Fruit fly (Drosophila melanogaster) whole organism, embryonic: Measurements from ENCODE around the gene CG31548.

Experiments
- CG10147 ChIP-seq: fragments of 200-800 bp; sonication (Bioruptor generic); optimal IDR thresholded peaks from 2 replicates; lab custom pipeline; 2019; ENCODE audit warnings: missing biosample characterization, mild to moderate bottlenecking, missing genetic modification characterization, moderate library complexity
- CG10321 ChIP-seq: fragments of 200-800 bp; sonication (Bioruptor generic); IDR thresholded peaks from 2 replicates; pipeline ENCODE4 v1.3.6; 2022; ENCODE audit warnings: missing biosample characterization, missing genetic modification characterization
- CG13296 ChIP-seq: fragments of 200-800 bp; sonication (Bioruptor generic); optimal IDR thresholded peaks from 3 replicates; lab custom pipeline; 2018; ENCODE audit warnings: missing biosample characterization, mild to moderate bottlenecking, missing genetic modification characterization
- CG14860 ChIP-seq: fragments of 200-800 bp; sonication (Bioruptor generic); IDR thresholded peaks from 3 replicates; pipeline ENCODE4 v1.3.6; 2022; ENCODE audit warnings: missing biosample characterization, missing genetic modification characterization; ENCODE audit not compliant: partially characterized antibody
- CG1529 ChIP-seq: fragments of 200-800 bp; sonication (Bioruptor generic); optimal IDR thresholded peaks from 3 replicates; lab custom pipeline; 2018; ENCODE audit warnings: missing biosample characterization, missing genetic modification characterization
- CG15601 ChIP-seq: fragments of 200-800 bp; sonication (Bioruptor generic); optimal IDR thresholded peaks from 3 replicates; lab custom pipeline; 2019; ENCODE audit warnings: missing biosample characterization, mild to moderate bottlenecking, missing genetic modification characterization, moderate library complexity
- CG15696 ChIP-seq: fragments of 200-800 bp; sonication (Bioruptor generic); optimal IDR thresholded peaks from 2 replicates; lab custom pipeline; 2019; ENCODE audit warnings: missing biosample characterization, mild to moderate bottlenecking, missing genetic modification characterization, moderate library complexity
- CG17186 ChIP-seq: fragments of 200-800 bp; sonication (Bioruptor generic); optimal IDR thresholded peaks from 3 replicates; lab custom pipeline; 2017; ENCODE audit warnings: missing biosample characterization, missing genetic modification reagents, missing genetic modification characterization
- CG18619 ChIP-seq: fragments of 200-800 bp; sonication (Bioruptor generic); optimal IDR thresholded peaks from 3 replicates; lab custom pipeline; 2017; ENCODE audit warnings: missing biosample characterization, mild to moderate bottlenecking, missing genetic modification characterization
- CG2116 ChIP-seq: fragments of 200-800 bp; sonication (Bioruptor generic); optimal IDR thresholded peaks from 3 replicates; lab custom pipeline; 2018; ENCODE audit warnings: missing biosample characterization, mild to moderate bottlenecking, missing genetic modification characterization
- CG2202 ChIP-seq: fragments of 200-800 bp; sonication (Bioruptor generic); optimal IDR thresholded peaks from 2 replicates; lab custom pipeline; 2018; ENCODE audit warnings: missing biosample characterization, mild to moderate bottlenecking, missing genetic modification characterization
- CG30020 ChIP-seq: fragments of 200-800 bp; optimal IDR thresholded peaks from 2 replicates; lab custom pipeline; 2019; ENCODE audit warnings: missing biosample characterization, mild to moderate bottlenecking, missing genetic modification characterization, moderate library complexity
- CG31365 ChIP-seq: fragments of 200-800 bp; sonication (Bioruptor generic); optimal IDR thresholded peaks from 2 replicates; lab custom pipeline; 2018; ENCODE audit warnings: missing biosample characterization, mild to moderate bottlenecking, missing genetic modification characterization
- CG3163 ChIP-seq: fragments of 200-800 bp; sonication (Bioruptor generic); optimal IDR thresholded peaks from 3 replicates; lab custom pipeline; 2016; ENCODE audit warnings: missing biosample characterization, missing genetic modification characterization
- CG33213 ChIP-seq: fragments of 200-800 bp; sonication (Bioruptor generic); optimal IDR thresholded peaks from 3 replicates; lab custom pipeline; 2016; ENCODE audit warnings: missing biosample characterization, missing genetic modification characterization
- CG4854 ChIP-seq: fragments of 200-800 bp; sonication (Bioruptor generic); optimal IDR thresholded peaks from 2 replicates; lab custom pipeline; 2016; ENCODE audit warnings: missing biosample characterization, missing genetic modification characterization, inconsistent platforms
- CG7839 ChIP-seq: fragments of 200-800 bp; sonication (Bioruptor generic); optimal IDR thresholded peaks from 3 replicates; lab custom pipeline; 2018; ENCODE audit warnings: missing biosample characterization, mild to moderate bottlenecking, missing genetic modification characterization, moderate library complexity
- CG7987 ChIP-seq: fragments of 200-800 bp; sonication (Bioruptor generic); optimal IDR thresholded peaks from 2 replicates; lab custom pipeline; 2018; ENCODE audit warnings: missing biosample characterization, mild to moderate bottlenecking, missing genetic modification characterization, moderate library complexity
- CoRest ChIP-seq: fragments of 200-800 bp; sonication (Bioruptor generic); optimal IDR thresholded peaks from 3 replicates; lab custom pipeline; 2018; ENCODE audit warnings: missing biosample characterization, mild to moderate bottlenecking, missing genetic modification characterization, moderate library complexity
- Dad ChIP-seq: fragments of 200-800 bp; sonication (Bioruptor generic); optimal IDR thresholded peaks from 3 replicates; lab custom pipeline; 2016; ENCODE audit warnings: missing biosample characterization, missing genetic modification characterization
- Dip3 ChIP-seq: fragments of 200-800 bp; sonication (Bioruptor generic); optimal IDR thresholded peaks from 3 replicates; lab custom pipeline; 2016; ENCODE audit warnings: missing biosample characterization, missing genetic modification characterization
- Dref ChIP-seq: fragments of 200-800 bp; sonication (Bioruptor generic); IDR thresholded peaks from 2 replicates; pipeline ENCODE4 v1.3.6; 2022; ENCODE audit warnings: missing biosample characterization, missing genetic modification characterization
- Drgx ChIP-seq: fragments of 200-800 bp; sonication (Bioruptor generic); IDR thresholded peaks from 2 replicates; pipeline ENCODE4 v1.3.6; 2022; ENCODE audit warnings: missing biosample characterization, missing genetic modification characterization
- HLH3B ChIP-seq: fragments of 200-800 bp; sonication (Bioruptor generic); IDR thresholded peaks from 2 replicates; pipeline ENCODE4 v1.3.6; 2022; ENCODE audit warnings: missing biosample characterization, missing genetic modification characterization
- Kr ChIP-seq: fragments of 200-800 bp; sonication (Bioruptor generic); optimal IDR thresholded peaks from 2 replicates; lab custom pipeline; 2017; ENCODE audit warnings: missing biosample characterization, mild to moderate bottlenecking, missing genetic modification characterization
- Neu2 ChIP-seq: fragments of 200-800 bp; sonication (Bioruptor generic); optimal IDR thresholded peaks from 3 replicates; lab custom pipeline; 2016; ENCODE audit warnings: missing biosample characterization, missing genetic modification characterization, borderline replicate concordance
- Rx ChIP-seq: fragments of 200-800 bp; sonication (Bioruptor generic); IDR thresholded peaks from 2 replicates; pipeline ENCODE4 v1.3.6; 2022; ENCODE audit warnings: missing biosample characterization, missing genetic modification characterization
- Stat92E ChIP-seq, 3 experiments: fragments of >200 bp in 2 of 3; fragments of 200-800 bp in 1 of 3; sonication (Bioruptor generic) in 1 of 3; optimal IDR thresholded peaks; 2 replicates each; lab custom pipeline; 2017 to 2019; ENCODE audit warnings: missing biosample characterization in 3 of 3, missing genetic modification characterization in 3 of 3, mild to moderate bottlenecking in 1 of 3, moderate library complexity in 1 of 3
- Trl ChIP-seq, 3 experiments: fragments of >200 bp in 2 of 3; fragments of 200-800 bp in 1 of 3; sonication (Bioruptor generic) in 1 of 3; optimal IDR thresholded peaks; 2 replicates in 1 of 3; 3 replicates in 2 of 3; lab custom pipeline; 2016 to 2017; ENCODE audit warnings: missing biosample characterization in 1 of 3, missing genetic modification characterization in 1 of 3
- aop ChIP-seq: fragments of 200-800 bp; sonication (Bioruptor generic); IDR thresholded peaks from 2 replicates; pipeline ENCODE4 v1.3.6; 2022; ENCODE audit warnings: missing biosample characterization, missing genetic modification characterization
- ato ChIP-seq: fragments of 200-800 bp; sonication (Bioruptor generic); IDR thresholded peaks from 2 replicates; pipeline ENCODE4 v1.3.6; 2022; ENCODE audit warnings: missing biosample characterization, missing genetic modification characterization; ENCODE audit not compliant: partially characterized antibody
- br ChIP-seq: fragments of >200 bp; optimal IDR thresholded peaks from 2 replicates; lab custom pipeline; 2017
- corto ChIP-seq: fragments of 200-800 bp; sonication (Bioruptor generic); optimal IDR thresholded peaks from 2 replicates; lab custom pipeline; 2016; ENCODE audit warnings: missing biosample characterization, mild to moderate bottlenecking, missing genetic modification characterization, moderate library complexity
- cwo ChIP-seq: fragments of 200-800 bp; sonication (Bioruptor generic); optimal IDR thresholded peaks from 3 replicates; lab custom pipeline; 2017; ENCODE audit warnings: missing biosample characterization, missing genetic modification characterization, mild to moderate bottlenecking, moderate library complexity, missing genetic modification reagents
- ewg ChIP-seq: fragments of 200-800 bp; sonication (Bioruptor generic); optimal IDR thresholded peaks from 3 replicates; lab custom pipeline; 2017; ENCODE audit warnings: mild to moderate bottlenecking, missing biosample characterization, missing genetic modification reagents, missing genetic modification characterization
- exex ChIP-seq: fragments of 200-800 bp; sonication (Bioruptor generic); optimal IDR thresholded peaks from 4 replicates; lab custom pipeline; 2018; ENCODE audit warnings: missing biosample characterization, mild to moderate bottlenecking, missing genetic modification characterization, moderate library complexity
- fd64A ChIP-seq: fragments of 200-800 bp; sonication (Bioruptor generic); optimal IDR thresholded peaks from 3 replicates; lab custom pipeline; 2018; ENCODE audit warnings: missing biosample characterization, mild to moderate bottlenecking, missing genetic modification characterization
- gcm ChIP-seq: fragments of 200-800 bp; sonication (Bioruptor generic); optimal IDR thresholded peaks from 2 replicates; lab custom pipeline; 2019; ENCODE audit warnings: missing biosample characterization, mild to moderate bottlenecking, missing genetic modification characterization, moderate library complexity
- her ChIP-seq: fragments of 200-800 bp; sonication (Bioruptor generic); optimal IDR thresholded peaks from 2 replicates; lab custom pipeline; 2016; ENCODE audit warnings: missing biosample characterization, missing genetic modification characterization
- inv ChIP-seq: fragments of 200-800 bp; sonication (Bioruptor generic); IDR thresholded peaks from 2 replicates; pipeline ENCODE4 v1.3.6; 2022; ENCODE audit warnings: missing biosample characterization, missing genetic modification characterization; ENCODE audit not compliant: partially characterized antibody
- jing ChIP-seq: fragments of 200-800 bp; sonication (Bioruptor generic); optimal IDR thresholded peaks from 2 replicates; lab custom pipeline; 2018; ENCODE audit warnings: missing biosample characterization, mild to moderate bottlenecking, missing genetic modification characterization
- klu ChIP-seq: fragments of 200-800 bp; sonication (Bioruptor generic); IDR thresholded peaks from 2 replicates; pipeline ENCODE4 v1.3.6; 2022; ENCODE audit warnings: missing biosample characterization, missing genetic modification characterization
- nmo ChIP-seq: fragments of 200-800 bp; sonication (Bioruptor generic); optimal IDR thresholded peaks from 2 replicates; lab custom pipeline; 2018; ENCODE audit warnings: missing biosample characterization, mild to moderate bottlenecking, missing genetic modification characterization, moderate library complexity
- odd ChIP-seq: fragments of 200-800 bp; sonication (Bioruptor generic); optimal IDR thresholded peaks from 2 replicates; lab custom pipeline; 2017; ENCODE audit warnings: missing biosample characterization, mild to moderate bottlenecking, missing genetic modification characterization
- row ChIP-seq: fragments of 200-800 bp; sonication (Bioruptor generic); IDR thresholded peaks from 3 replicates; pipeline ENCODE4 v1.3.6; 2022; ENCODE audit warnings: missing biosample characterization, missing genetic modification characterization
- sna ChIP-seq: fragments of 200-800 bp; sonication (Bioruptor generic); IDR thresholded peaks from 2 replicates; pipeline ENCODE4 v1.3.6; 2022; ENCODE audit warnings: missing biosample characterization, missing genetic modification characterization; ENCODE audit not compliant: partially characterized antibody
- tin ChIP-seq: fragments of 200-800 bp; sonication (Bioruptor generic); optimal IDR thresholded peaks from 3 replicates; lab custom pipeline; 2016; ENCODE audit warnings: missing biosample characterization, missing genetic modification characterization
- toy ChIP-seq: fragments of 200-800 bp; sonication (Bioruptor generic); IDR thresholded peaks from 2 replicates; pipeline ENCODE4 v1.3.6; 2022; ENCODE audit warnings: missing biosample characterization, missing genetic modification characterization

The CG31548 gene

dm6 chr3R:5682921-5683748, 46.5 kb upstream of the CG31548 start (continued):
- no peak for TF ChIP-seq cwo
- no peak for TF ChIP-seq Kr (GFP tag; lab: Kevin White, UChicago)
- TF ChIP-seq HLH3B: peak; percentile 71
- TF ChIP-seq ewg (GFP tag; lab: Kevin White, UChicago): peak; percentile 54
- no peak for TF ChIP-seq CG10321 (GFP tag; lab: Robert Waterston, UW)
- no peak for TF ChIP-seq Neu2
- peak; percentile 14 for TF ChIP-seq CG2116
- TF ChIP-seq Drgx (GFP tag; lab: Robert Waterston, UW): peak; percentile 84
- no peak for TF ChIP-seq Rx (GFP tag; lab: Robert Waterston, UW)
- no peak for TF ChIP-seq CG33213 (GFP tag; lab: Kevin White, UChicago)
- TF ChIP-seq ato (GFP tag; lab: Robert Waterston, UW): no peak
- peak; percentile 52 for TF ChIP-seq gcm
- TF ChIP-seq CG7839 (tag; lab: Kevin White, UChicago): no peak
- no peak for TF ChIP-seq exex
- peak; percentile 78 for TF ChIP-seq CG1529 (GFP tag; lab: Kevin White, UChicago)
- no peak for TF ChIP-seq CG14860
- no peak for TF ChIP-seq sna (GFP tag; lab: Robert Waterston, UW)
- no peak for TF ChIP-seq Trl (optimal IDR thresholded peaks at IDR 0.05; lab: Kevin White, UChicago)
- TF ChIP-seq Trl (GFP tag; optimal IDR thresholded peaks at IDR 0.05; lab: Kevin White, UChicago): peak; percentile 8
- peak; percentile 59 for TF ChIP-seq CG2202 (tag; lab: Kevin White, UChicago)
- no peak for TF ChIP-seq CG10147 (GFP tag; lab: Kevin White, UChicago)
- TF ChIP-seq odd (GFP tag; lab: Kevin White, UChicago): no peak
- TF ChIP-seq Dref (GFP tag; lab: Robert Waterston, UW): no peak
- peak; percentile 73 for TF ChIP-seq nmo (GFP tag; lab: Kevin White, UChicago)
- no peak for TF ChIP-seq Dip3
- TF ChIP-seq CoRest (tag; lab: Kevin White, UChicago): peak; percentile 68
- TF ChIP-seq fd64A (GFP tag; lab: Kevin White, UChicago): no peak
- peak; percentile 72 for TF ChIP-seq CG15601 (tag; lab: Kevin White, UChicago)
- TF ChIP-seq her (GFP tag; lab: Kevin White, UChicago): no peak
- TF ChIP-seq CG4854: peak; percentile 9
- TF ChIP-seq toy (GFP tag; lab: Robert Waterston, UW): no peak
- TF ChIP-seq inv (GFP tag; lab: Robert Waterston, UW): no peak
- TF ChIP-seq corto (GFP tag; lab: Kevin White, UChicago): no peak
- TF ChIP-seq CG30020: peak; percentile 2
- no peak for TF ChIP-seq CG18619 (GFP tag; lab: Kevin White, UChicago)
- peak; percentile 59 for TF ChIP-seq tin (GFP tag; lab: Kevin White, UChicago)
- no peak for TF ChIP-seq CG17186 (GFP tag; lab: Kevin White, UChicago)
- TF ChIP-seq CG31365 (tag; lab: Kevin White, UChicago): no peak
- TF ChIP-seq row: peak; percentile 79
- no peak for TF ChIP-seq CG7987 (GFP tag; lab: Kevin White, UChicago)
- peak; percentile 22 for TF ChIP-seq Dad
- peak; percentile 50 for TF ChIP-seq jing (GFP tag; lab: Kevin White, UChicago)
- peak in 1 of 3 experiments; percentile 46 for TF ChIP-seq Stat92E (GFP tag; optimal IDR thresholded peaks at IDR 0.05; lab: Kevin White, UChicago)
- no peak for TF ChIP-seq CG3163 (GFP tag; lab: Kevin White, UChicago)
- TF ChIP-seq CG15696: peak; percentile 48
- TF ChIP-seq CG13296 (GFP tag; lab: Kevin White, UChicago): no peak
- no peak for TF ChIP-seq aop (GFP tag; lab: Robert Waterston, UW)
- no peak for TF ChIP-seq klu
- no peak for TF ChIP-seq br
